Fruit fly (Drosophila melanogaster) whole organism, embryonic: ENCODE data around the gene lectin-37Db.

ENCODE experiments used
- CG13424 ChIP-seq: fragments of 200-800 bp; sonication (Bioruptor generic); optimal IDR thresholded peaks from 2 replicates; lab custom pipeline; 2019; ENCODE audit warnings: missing biosample characterization, mild to moderate bottlenecking, missing genetic modification characterization, moderate library complexity
- CG14441 ChIP-seq: fragments of 200-800 bp; sonication (Bioruptor generic); IDR thresholded peaks from 2 replicates; pipeline ENCODE4 v1.3.6; 2022; ENCODE audit warnings: missing biosample characterization, missing genetic modification characterization
- CG15479 ChIP-seq: fragments of 200-800 bp; sonication (Bioruptor generic); optimal IDR thresholded peaks from 3 replicates; lab custom pipeline; 2019; ENCODE audit warnings: missing biosample characterization, mild to moderate bottlenecking, missing genetic modification characterization, moderate library complexity
- CG3281 ChIP-seq: fragments of 200-800 bp; sonication (Bioruptor generic); optimal IDR thresholded peaks from 3 replicates; lab custom pipeline; 2017; ENCODE audit warnings: missing biosample characterization, mild to moderate bottlenecking, missing genetic modification characterization
- CG6683 ChIP-seq: fragments of 200-800 bp; sonication (Bioruptor generic); optimal IDR thresholded peaks from 2 replicates; lab custom pipeline; 2017; ENCODE audit warnings: missing biosample characterization, mild to moderate bottlenecking, missing genetic modification characterization, missing genetic modification reagents
- Dip3 ChIP-seq: fragments of 200-800 bp; sonication (Bioruptor generic); optimal IDR thresholded peaks from 3 replicates; lab custom pipeline; 2016; ENCODE audit warnings: missing biosample characterization, missing genetic modification characterization
- Med ChIP-seq: fragments of 200-800 bp; sonication (Bioruptor generic); peaks from one replicate; lab custom pipeline; 2016; ENCODE audit warnings: missing biosample characterization, missing genetic modification characterization, mild to moderate bottlenecking, inconsistent platforms, moderate library complexity
- Rfx ChIP-seq: fragments of 200-800 bp; sonication (Bioruptor generic); IDR thresholded peaks from 2 replicates; pipeline ENCODE4 v1.3.6; 2022; ENCODE audit warnings: missing biosample characterization, missing genetic modification characterization
- Side ChIP-seq: fragments of 200-800 bp; sonication (Bioruptor generic); optimal IDR thresholded peaks from 2 replicates; lab custom pipeline; 2016; ENCODE audit warnings: missing biosample characterization, missing genetic modification characterization
- Sry-δ ChIP-seq: fragments of 200-800 bp; sonication (Bioruptor generic); optimal IDR thresholded peaks from 2 replicates; lab custom pipeline; 2016; ENCODE audit warnings: missing biosample characterization, missing genetic modification characterization
- Taf1 ChIP-seq: fragments of 200-800 bp; sonication (Bioruptor generic); IDR thresholded peaks from 2 replicates; pipeline ENCODE4 v1.3.6; 2022; ENCODE audit warnings: missing biosample characterization, missing genetic modification characterization
- amos ChIP-seq: fragments of 200-800 bp; sonication (Bioruptor generic); IDR thresholded peaks from 2 replicates; pipeline ENCODE4 v1.3.6; 2022; ENCODE audit warnings: missing biosample characterization, missing genetic modification characterization; ENCODE audit not compliant: partially characterized antibody
- disco-r ChIP-seq: fragments of 200-800 bp; sonication (Bioruptor generic); optimal IDR thresholded peaks from 2 replicates; lab custom pipeline; 2016; ENCODE audit warnings: missing biosample characterization, missing genetic modification characterization
- hb ChIP-seq: fragments of 200-800 bp; sonication (Bioruptor generic); IDR thresholded peaks from 3 replicates; pipeline ENCODE4 v1.3.6; 2022; ENCODE audit warnings: missing biosample characterization, missing genetic modification characterization; ENCODE audit not compliant: partially characterized antibody
- lab ChIP-seq: fragments of 200-800 bp; sonication (Bioruptor generic); optimal IDR thresholded peaks from 3 replicates; lab custom pipeline; 2017; ENCODE audit warnings: missing biosample characterization, missing genetic modification characterization, mild to moderate bottlenecking, moderate library complexity, missing genetic modification reagents
- mld ChIP-seq: fragments of 200-800 bp; sonication (Bioruptor generic); IDR thresholded peaks from 3 replicates; pipeline ENCODE4 v1.3.6; 2022; ENCODE audit warnings: missing biosample characterization, missing genetic modification characterization; ENCODE audit not compliant: partially characterized antibody
- ro ChIP-seq: fragments of 200-800 bp; sonication (Bioruptor generic); IDR thresholded peaks from 2 replicates; pipeline ENCODE4 v1.3.6; 2022; ENCODE audit warnings: missing biosample characterization, missing genetic modification characterization
- tup ChIP-seq: fragments of 200-800 bp; sonication (Bioruptor generic); optimal IDR thresholded peaks from 2 replicates; lab custom pipeline; 2016; ENCODE audit warnings: missing biosample characterization, mild to moderate bottlenecking, missing genetic modification characterization, moderate library complexity
- z ChIP-seq: fragments of 200-800 bp; sonication (Bioruptor generic); IDR thresholded peaks from 3 replicates; pipeline ENCODE4 v1.3.6; 2022; ENCODE audit warnings: missing biosample characterization, missing genetic modification characterization

lectin-37Db gene

dm6 chr2L:19463824-19464317 is 45.0 kb downstream of the lectin-37Db start, which contains the start of gene tj (continued):
- TF ChIP-seq Rfx: 0 out of 2 replicates have a peak, but pooled peaks have one; percentile 11

- TF ChIP-seq Sry-δ (GFP tag; lab: Kevin White, UChicago) (no peak), mld (no peak), Side (no peak), ro (GFP tag; lab: Robert Waterston, UW) (no peak), CG14441 (no peak), disco-r (GFP tag; lab: Kevin White, UChicago) (no peak), Med (GFP tag; lab: Kevin White, UChicago) (no peak), Taf1 (GFP tag; lab: Robert Waterston, UW) (no peak), Dip3 (no peak), hb (GFP tag; lab: Robert Waterston, UW) (no peak), CG13424 (no peak), lab (no peak), z (no peak), CG6683 (no peak), CG15479 (GFP tag; lab: Kevin White, UChicago) (no peak), CG3281 (GFP tag; lab: Kevin White, UChicago) (no peak), amos (no peak), tup (GFP tag; lab: Kevin White, UChicago) (no peak)
These were observed 50.2 kb downstream of the lectin-37Db start for dm6 chr2L:19469090-19469489.
